Fruit fly (Drosophila melanogaster): ENCODE measurements around the gene CG4332.

DNA sequence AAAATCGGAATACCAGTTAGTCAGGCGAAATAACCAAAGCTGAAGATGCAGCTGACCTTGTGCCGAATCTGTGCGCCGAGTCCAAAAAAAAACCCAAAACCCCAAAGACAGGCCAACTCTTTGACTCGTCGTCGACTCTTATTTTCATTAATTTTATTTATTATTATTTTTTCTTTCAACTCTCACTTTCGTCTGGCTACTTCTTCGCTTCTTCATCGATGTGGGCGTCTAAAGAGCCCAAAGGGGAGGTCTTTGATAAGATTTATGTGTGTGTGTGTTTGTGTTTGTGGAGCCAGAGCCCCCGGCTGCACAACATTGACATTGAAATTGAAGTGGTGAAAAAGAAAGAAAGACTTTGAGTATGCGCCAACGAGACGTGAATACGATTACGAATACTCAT is 9.0 kb upstream of the CG4332 start:
- no peak for TF ChIP-seq CG8478 (optimal IDR thresholded peaks at IDR 0.05)
- no peak for TF ChIP-seq CTCF (optimal IDR thresholded peaks at IDR 0.05)
